Fruit fly (Drosophila melanogaster): ENCODE measurements around the gene CG46509.
"Not testable (repeated sequence)": the region's sequence is repeated elsewhere in the genome, so short reads cannot be mapped to it uniquely, and the experiment has no call there.

Gene CG46509

DNA sequence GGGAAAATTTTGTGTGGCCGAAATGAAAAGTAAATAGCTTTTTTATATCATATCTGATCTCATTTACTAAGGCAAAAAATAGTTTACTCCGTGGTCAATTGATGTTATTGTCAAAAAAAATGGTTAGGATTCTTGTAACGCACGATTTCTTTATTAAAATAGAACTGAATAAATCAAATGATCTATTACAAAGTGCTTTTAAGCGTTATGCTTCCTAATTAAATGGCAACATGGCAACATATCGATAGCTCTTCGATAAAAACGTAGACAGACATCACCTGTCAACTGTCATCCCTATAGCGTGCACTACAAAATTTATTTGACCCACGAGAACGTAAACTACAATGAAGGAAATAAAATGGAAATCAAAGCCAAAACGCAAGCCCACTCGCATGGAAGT lies at the start of gene CG46509:
Gene CG46509, plus strand, starts transcription at position 301 of the 400 bp plus-strand sequence.
- TF ChIP-seq noc (tag; optimal IDR thresholded peaks at IDR 0.05), result not testable (repeated sequence)

dm6 chrX:22142758-22143157 lies 29.7 kb upstream of the CG46509 start, which contains the start of gene CG40813:
Gene CG40813, plus strand, starts transcription at chrX:22143058.
- TF ChIP-seq noc (tag; optimal IDR thresholded peaks at IDR 0.05), result not testable (repeated sequence)

- not testable (repeated sequence) for TF ChIP-seq noc (tag; optimal IDR thresholded peaks at IDR 0.05)
Observed at dm6 chrX:22147489-22147888, 25.0 kb upstream of the CG46509 start, which contains the start of gene CG46504. Gene CG46504, plus strand, starts transcription at chrX:22147789.

- TF ChIP-seq noc (tag; optimal IDR thresholded peaks at IDR 0.05), result not testable (repeated sequence)
Observed at dm6 chrX:22152542-22152941, 19.9 kb upstream of the CG46509 start, which contains the start of gene CG46505. Gene CG46505, plus strand, starts transcription at chrX:22152842.

- not testable (repeated sequence) for TF ChIP-seq noc (tag; optimal IDR thresholded peaks at IDR 0.05)
Observed at dm6 chrX:22157587-22157986, 14.9 kb upstream of the CG46509 start, which contains the start of gene CG46506. Gene CG46506, plus strand, starts transcription at chrX:22157887.

- TF ChIP-seq noc (tag; optimal IDR thresholded peaks at IDR 0.05), result not testable (repeated sequence)
Observed at dm6 chrX:22162623-22163022, 9.8 kb upstream of the CG46509 start, which contains the start of gene CG46507. Gene CG46507, plus strand, starts transcription at chrX:22162923.

- not testable (repeated sequence) for TF ChIP-seq noc (tag; optimal IDR thresholded peaks at IDR 0.05)
Observed at dm6 chrX:22167355-22167754, 5.1 kb upstream of the CG46509 start, which contains the start of gene CG46508. Gene CG46508, plus strand, starts transcription at chrX:22167655.

DNA sequence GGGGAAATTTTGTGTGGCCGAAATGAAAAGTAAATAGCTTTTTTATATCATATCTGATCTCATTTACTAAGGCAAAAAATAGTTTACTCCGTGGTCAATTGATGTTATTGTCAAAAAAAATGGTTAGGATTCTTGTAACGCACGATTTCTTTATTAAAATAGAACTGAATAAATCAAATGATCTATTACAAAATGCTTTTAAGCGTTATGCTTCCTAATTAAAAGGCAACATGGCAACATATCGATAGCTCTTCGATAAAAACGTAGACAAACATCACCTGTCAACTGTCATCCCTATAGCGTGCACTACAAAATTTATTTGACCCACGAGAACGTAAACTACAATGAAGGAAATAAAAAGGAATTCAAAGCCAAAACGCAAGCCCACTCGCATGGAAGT lies 4.8 kb downstream of the CG46509 start, which contains the start of gene CG46510:
Gene CG46510, plus strand, starts transcription at position 301 of the 400 bp plus-strand sequence.
- not testable (repeated sequence) for TF ChIP-seq noc (tag; optimal IDR thresholded peaks at IDR 0.05)

DNA sequence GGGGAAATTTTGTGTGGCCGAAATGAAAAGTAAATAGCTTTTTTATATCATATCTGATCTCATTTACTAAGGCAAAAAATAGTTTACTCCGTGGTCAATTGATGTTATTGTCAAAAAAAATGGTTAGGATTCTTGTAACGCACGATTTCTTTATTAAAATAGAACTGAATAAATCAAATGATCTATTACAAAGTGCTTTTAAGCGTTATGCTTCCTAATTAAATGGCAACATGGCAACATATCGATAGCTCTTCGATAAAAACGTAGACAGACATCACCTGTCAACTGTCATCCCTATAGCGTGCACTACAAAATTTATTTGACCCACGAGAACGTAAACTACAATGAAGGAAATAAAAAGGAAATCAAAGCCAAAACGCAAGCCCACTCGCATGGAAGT lies 9.8 kb downstream of the CG46509 start, which contains the start of gene CG46511:
Gene CG46511, plus strand, starts transcription at position 301 of the 400 bp plus-strand sequence.
- not testable (repeated sequence) for TF ChIP-seq noc (tag; optimal IDR thresholded peaks at IDR 0.05)

- TF ChIP-seq noc (tag; optimal IDR thresholded peaks at IDR 0.05), result not testable (repeated sequence)
Observed at dm6 chrX:22187070-22187469, 14.6 kb downstream of the CG46509 start, which contains the start of gene CG46512. Gene CG46512, plus strand, starts transcription at chrX:22187370.

DNA sequence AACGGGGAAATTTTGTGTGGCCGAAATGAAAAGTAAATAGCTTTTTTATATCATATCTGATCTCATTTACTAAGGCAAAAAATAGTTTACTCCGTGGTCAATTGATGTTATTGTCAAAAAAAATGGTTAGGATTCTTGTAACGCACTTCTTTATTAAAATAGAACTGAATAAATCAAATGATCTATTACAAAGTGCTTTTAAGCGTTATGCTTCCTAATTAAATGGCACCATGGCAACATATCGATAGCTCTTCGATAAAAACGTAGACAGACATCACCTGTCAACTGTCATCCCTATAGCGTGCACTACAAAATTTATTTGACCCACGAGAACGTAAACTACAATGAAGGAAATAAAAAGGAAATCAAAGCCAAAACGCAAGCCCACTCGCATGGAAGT lies 19.5 kb downstream of the CG46509 start, which contains the start of gene CG46513:
Gene CG46513, plus strand, starts transcription at position 301 of the 400 bp plus-strand sequence.
- TF ChIP-seq noc (tag; optimal IDR thresholded peaks at IDR 0.05), result not testable (repeated sequence)

DNA sequence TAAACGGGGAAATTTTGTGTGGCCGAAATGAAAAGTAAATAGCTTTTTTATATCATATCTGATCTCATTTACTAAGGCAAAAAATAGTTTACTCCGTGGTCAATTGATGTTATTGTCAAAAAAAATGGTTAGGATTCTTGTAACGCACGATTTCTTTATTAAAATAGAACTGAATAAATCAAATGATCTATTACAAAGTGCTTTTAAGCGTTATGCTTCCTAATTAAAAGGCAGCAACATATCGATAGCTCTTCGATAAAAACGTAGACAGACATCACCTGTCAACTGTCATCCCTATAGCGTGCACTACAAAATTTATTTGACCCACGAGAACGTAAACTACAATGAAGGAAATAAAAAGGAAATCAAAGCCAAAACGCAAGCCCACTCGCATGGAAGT lies 24.4 kb downstream of the CG46509 start, which contains the start of gene CG46514:
Gene CG46514, plus strand, starts transcription at position 301 of the 400 bp plus-strand sequence.
- TF ChIP-seq noc (tag; optimal IDR thresholded peaks at IDR 0.05), result not testable (repeated sequence)

DNA sequence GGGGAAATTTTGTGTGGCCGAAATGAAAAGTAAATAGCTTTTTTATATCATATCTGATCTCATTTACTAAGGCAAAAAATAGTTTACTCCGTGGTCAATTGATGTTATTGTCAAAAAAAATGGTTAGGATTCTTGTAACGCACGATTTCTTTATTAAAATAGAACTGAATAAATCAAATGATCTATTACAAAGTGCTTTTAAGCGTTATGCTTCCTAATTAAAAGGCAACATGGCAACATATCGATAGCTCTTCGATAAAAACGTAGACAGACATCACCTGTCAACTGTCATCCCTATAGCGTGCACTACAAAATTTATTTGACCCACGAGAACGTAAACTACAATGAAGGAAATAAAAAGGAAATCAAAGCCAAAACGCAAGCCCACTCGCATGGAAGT lies 29.4 kb downstream of the CG46509 start, which contains the start of gene CG46515:
Gene CG46515, plus strand, starts transcription at position 301 of the 400 bp plus-strand sequence.
- not testable (repeated sequence) for TF ChIP-seq noc (tag; optimal IDR thresholded peaks at IDR 0.05)

DNA sequence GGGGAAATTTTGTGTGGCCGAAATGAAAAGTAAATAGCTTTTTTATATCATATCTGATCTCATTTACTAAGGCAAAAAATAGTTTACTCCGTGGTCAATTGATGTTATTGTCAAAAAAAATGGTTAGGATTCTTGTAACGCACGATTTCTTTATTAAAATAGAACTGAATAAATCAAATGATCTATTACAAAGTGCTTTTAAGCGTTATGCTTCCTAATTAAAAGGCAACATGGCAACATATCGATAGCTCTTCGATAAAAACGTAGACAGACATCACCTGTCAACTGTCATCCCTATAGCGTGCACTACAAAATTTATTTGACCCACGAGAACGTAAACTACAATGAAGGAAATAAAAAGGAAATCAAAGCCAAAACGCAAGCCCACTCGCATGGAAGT lies 39.6 kb downstream of the CG46509 start, which contains the start of gene CG46516:
Gene CG46516, plus strand, starts transcription at position 301 of the 400 bp plus-strand sequence.
- not testable (repeated sequence) for TF ChIP-seq noc (tag; optimal IDR thresholded peaks at IDR 0.05)

dm6 chrX:22217079-22217478 lies 44.6 kb downstream of the CG46509 start, which contains the start of gene CG46517:
Gene CG46517, plus strand, starts transcription at chrX:22217379.
- not testable (repeated sequence) for TF ChIP-seq noc (tag; optimal IDR thresholded peaks at IDR 0.05)

Data from whole organism, larva.